Worm (Caenorhabditis elegans): ENCODE data around the gene Y48A6C.8.
A peak's percentile ranks its signal among the peaks of the same experiment; 100 is the strongest.
"Not testable (repeated sequence)": the region's sequence is repeated elsewhere in the genome, so short reads cannot be mapped to it uniquely, and the experiment has no call there.

Y48A6C.8 gene

DNA sequence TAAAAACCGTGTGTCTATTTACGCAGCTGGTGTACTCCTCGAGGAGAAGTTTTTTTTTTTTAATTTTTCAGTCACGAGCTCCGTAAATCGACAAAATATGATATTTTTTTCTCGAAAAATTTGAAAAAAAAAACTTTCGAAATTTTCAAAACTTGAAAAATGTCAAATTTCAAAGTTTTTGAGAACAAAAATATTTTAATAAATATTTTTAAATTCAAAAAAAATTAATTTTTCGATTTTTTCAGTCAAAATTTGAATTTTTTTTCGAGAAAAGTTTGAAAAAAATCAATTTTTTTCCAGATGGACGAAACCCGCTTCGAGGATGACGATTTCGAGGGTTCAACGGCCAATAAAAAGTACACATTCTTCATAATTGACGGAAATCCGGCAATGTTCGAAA is 27.1 kb upstream of the Y48A6C.8 start, which contains the start of gene cku-70:
Gene cku-70, plus strand, starts transcription at position 301 of the 400 bp plus-strand sequence.
- no peak for TF ChIP-seq ets-7 (tag; optimal IDR thresholded peaks at IDR 0.05)
- TF ChIP-seq pes-1 (GFP tag; IDR thresholded peaks at IDR 0.05), result no peak
- TF ChIP-seq tbx-37 (GFP tag; conservative IDR thresholded peaks at IDR 0.05), result no peak
- TF ChIP-seq hmbx-1 (tag; optimal IDR thresholded peaks at IDR 0.05), result no peak
- TF ChIP-seq ceh-36 (tag; optimal IDR thresholded peaks at IDR 0.05), result no peak
- TF ChIP-seq hmg-4 (GFP tag; optimal IDR thresholded peaks at IDR 0.05), result no peak

- TF ChIP-seq flt-1 (GFP tag; IDR thresholded peaks at IDR 0.05) (no peak), scrt-1 (GFP tag; IDR thresholded peaks at IDR 0.05) (no peak), ets-7 (tag; optimal IDR thresholded peaks at IDR 0.05) (no peak), F13C5.2 (tag; optimal IDR thresholded peaks at IDR 0.05) (no peak), tbx-37 (GFP tag; conservative IDR thresholded peaks at IDR 0.05) (no peak), tbx-11 (GFP tag; IDR thresholded peaks at IDR 0.05) (no peak), sea-1 (GFP tag; conservative IDR thresholded peaks at IDR 0.05) (no peak), ceh-36 (tag; optimal IDR thresholded peaks at IDR 0.05) (no peak), tra-4 (tag; optimal IDR thresholded peaks at IDR 0.05) (no peak), hnd-1 (tag; optimal IDR thresholded peaks at IDR 0.05) (no peak)
Measured at ce11 chrIII:11149254-11149876, 21.9 kb upstream of the Y48A6C.8 start.

DNA sequence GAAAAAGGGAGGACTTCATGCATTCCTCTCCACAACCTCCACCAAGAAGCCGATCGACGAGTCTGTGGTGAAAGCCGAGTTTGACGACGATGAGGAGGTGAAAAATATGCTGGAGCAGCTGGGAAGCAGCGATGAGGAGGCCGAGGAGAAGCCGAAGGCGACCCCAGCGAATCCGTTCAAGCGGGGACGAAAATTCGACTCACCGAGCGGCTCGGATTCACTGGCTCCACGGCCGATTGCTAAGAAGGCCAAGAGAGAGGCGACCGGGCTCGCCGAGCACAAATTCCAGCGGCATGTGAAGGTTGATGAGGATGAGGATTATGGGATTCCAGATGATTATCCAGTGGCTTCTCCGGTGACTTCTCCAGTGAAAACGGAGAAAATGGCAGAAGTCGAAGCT is 15.5 kb upstream of the Y48A6C.8 start:
- TF ChIP-seq scrt-1 (GFP tag; IDR thresholded peaks at IDR 0.05) (0 out of 2 replicates have a peak, but pooled peaks have one; percentile 43), tbx-11 (GFP tag; IDR thresholded peaks at IDR 0.05) (no peak)

ce11 chrIII:11141791-11142490 is 14.5 kb upstream of the Y48A6C.8 start, which contains the start of the genes Y47D3A.1 and pola-1:
Gene Y47D3A.1, minus strand, starts transcription at chrIII:11141841.
Gene pola-1, plus strand, starts transcription at chrIII:11142448.
- no peak for TF ChIP-seq aly-1 (tag; optimal IDR thresholded peaks at IDR 0.05)
- TF ChIP-seq ceh-13 (GFP tag; optimal IDR thresholded peaks at IDR 0.05), result no peak
- TF ChIP-seq F13C5.2 (tag; optimal IDR thresholded peaks at IDR 0.05), result peak; percentile 25
- no peak for TF ChIP-seq sea-1 (GFP tag; conservative IDR thresholded peaks at IDR 0.05)
- no peak for TF ChIP-seq ama-1 (optimal IDR thresholded peaks at IDR 0.05)
- no peak for TF ChIP-seq tra-4 (tag; optimal IDR thresholded peaks at IDR 0.05)
- TF ChIP-seq scrt-1 (GFP tag; IDR thresholded peaks at IDR 0.05), result 0 out of 2 replicates have a peak, but pooled peaks have one; percentile 48
- no peak for TF ChIP-seq B0310.2 (tag; optimal IDR thresholded peaks at IDR 0.05)
- peak; percentile 47; the same call in 1 of the 2 replicates for TF ChIP-seq flt-1 (GFP tag; IDR thresholded peaks at IDR 0.05)
- TF ChIP-seq tbx-37 (GFP tag; conservative IDR thresholded peaks at IDR 0.05), result peak; percentile 42; the same call in 1 of the 2 replicates
- no peak for TF ChIP-seq ets-7 (tag; optimal IDR thresholded peaks at IDR 0.05)
- TF ChIP-seq pes-1 (GFP tag; IDR thresholded peaks at IDR 0.05), result peak; percentile 64
- peak; percentile 2 for TF ChIP-seq hmbx-1 (tag; optimal IDR thresholded peaks at IDR 0.05)
- no peak for TF ChIP-seq hnd-1 (tag; optimal IDR thresholded peaks at IDR 0.05)
- no peak for TF ChIP-seq hmg-4 (GFP tag; optimal IDR thresholded peaks at IDR 0.05)
- no peak for TF ChIP-seq ceh-36 (tag; optimal IDR thresholded peaks at IDR 0.05)
- no peak for TF ChIP-seq tbx-11 (GFP tag; IDR thresholded peaks at IDR 0.05)

- no peak for TF ChIP-seq flt-1 (GFP tag; IDR thresholded peaks at IDR 0.05)
- TF ChIP-seq ceh-36 (tag; optimal IDR thresholded peaks at IDR 0.05), result no peak
- no peak for TF ChIP-seq hmg-4 (GFP tag; optimal IDR thresholded peaks at IDR 0.05)
- TF ChIP-seq F13C5.2 (tag; optimal IDR thresholded peaks at IDR 0.05), result no peak
- no peak for TF ChIP-seq hmbx-1 (tag; optimal IDR thresholded peaks at IDR 0.05)
- no peak for TF ChIP-seq scrt-1 (GFP tag; IDR thresholded peaks at IDR 0.05)
- no peak for TF ChIP-seq ets-7 (tag; optimal IDR thresholded peaks at IDR 0.05)
- TF ChIP-seq tra-4 (tag; optimal IDR thresholded peaks at IDR 0.05), result no peak
Measured at ce11 chrIII:11138922-11139321, 11.5 kb upstream of the Y48A6C.8 start, which contains the start of gene fbxa-128. Gene fbxa-128, minus strand, starts transcription at chrIII:11139113.

ce11 chrIII:11131475-11131874 is 4.0 kb upstream of the Y48A6C.8 start, which contains the start of gene pha-1:
Gene pha-1, plus strand, starts transcription at chrIII:11131775.
- TF ChIP-seq hmg-4 (GFP tag; optimal IDR thresholded peaks at IDR 0.05); F13C5.2 (tag; optimal IDR thresholded peaks at IDR 0.05); B0310.2 (tag; optimal IDR thresholded peaks at IDR 0.05): not testable (repeated sequence)

DNA sequence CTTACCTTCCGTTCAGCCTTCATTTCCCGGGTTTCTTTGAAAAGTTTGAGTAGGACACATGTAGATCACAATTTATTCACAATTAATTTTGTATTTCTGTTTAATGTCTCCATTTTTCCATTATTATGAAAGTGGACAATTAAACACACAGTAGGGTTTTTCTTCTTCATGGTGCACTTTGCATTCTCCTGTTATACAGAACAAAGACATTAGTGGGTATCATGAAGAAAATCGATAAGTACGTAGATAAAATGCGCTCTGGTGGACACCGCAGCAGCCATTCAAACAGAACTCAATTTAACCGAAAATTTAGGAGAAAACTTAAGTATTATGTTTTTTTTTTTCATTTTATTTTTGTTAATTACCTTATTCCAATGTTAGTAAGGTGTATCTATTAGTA is 1.9 kb upstream of the Y48A6C.8 start:
- no peak for TF ChIP-seq hnd-1 (tag; optimal IDR thresholded peaks at IDR 0.05)

DNA sequence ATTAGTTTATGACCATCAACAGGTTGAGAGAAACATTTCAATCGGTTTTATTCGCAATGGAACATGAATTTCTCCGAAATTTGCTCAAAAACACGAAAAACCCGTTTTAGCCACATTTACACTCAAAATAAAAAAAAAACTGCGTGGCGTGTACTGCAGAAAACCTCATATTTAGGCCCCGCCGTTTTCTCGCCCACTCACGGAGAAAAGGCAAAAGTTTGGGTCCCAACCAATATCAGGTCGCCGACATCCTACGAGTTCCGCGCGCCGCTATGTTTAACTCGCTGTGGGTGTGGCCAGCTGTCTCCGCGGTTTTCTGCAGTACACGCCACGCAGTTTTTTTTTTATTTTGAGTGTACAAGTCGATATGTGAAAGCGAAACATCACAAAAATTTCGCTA is 3.6 kb downstream of the Y48A6C.8 start:
- TF ChIP-seq ceh-36 (tag; optimal IDR thresholded peaks at IDR 0.05) (no peak), pes-1 (GFP tag; IDR thresholded peaks at IDR 0.05) (peak; percentile 62; the same call in 1 of the 2 replicates), tbx-11 (GFP tag; IDR thresholded peaks at IDR 0.05) (no peak), scrt-1 (GFP tag; IDR thresholded peaks at IDR 0.05) (0 out of 2 replicates have a peak, but pooled peaks have one; percentile 8), tbx-37 (GFP tag; conservative IDR thresholded peaks at IDR 0.05) (no peak), hnd-1 (tag; optimal IDR thresholded peaks at IDR 0.05) (no peak), aly-1 (tag; optimal IDR thresholded peaks at IDR 0.05) (no peak), ets-7 (tag; optimal IDR thresholded peaks at IDR 0.05) (no peak), ama-1 (optimal IDR thresholded peaks at IDR 0.05) (peak; percentile 38)
